Worm (Caenorhabditis elegans) whole organism, L3 larva: ENCODE results near the gene T07A9.15.

Source experiments
- ama-1 ChIP-seq: fragments of 150-350 bp; optimal IDR thresholded peaks from 2 replicates; lab custom pipeline; 2018
- egl-5 ChIP-seq: fragments of 150-350 bp; optimal IDR thresholded peaks from 2 replicates; lab custom pipeline; 2017; ENCODE audit warnings: missing biosample characterization, missing genetic modification reagents, missing genetic modification characterization, inconsistent platforms
- nhr-43 ChIP-seq: sonication (generic microtip); optimal IDR thresholded peaks from 2 replicates; lab custom pipeline; 2016; ENCODE audit warnings: mild to moderate bottlenecking, missing genetic modification characterization, missing compliant biosample characterization; ENCODE audit not compliant: poor library complexity, severe bottlenecking
- nhr-77 ChIP-seq: fragments of 150-350 bp; optimal IDR thresholded peaks from 2 replicates; lab custom pipeline; 2014; ENCODE audit warnings: missing biosample characterization, missing genetic modification characterization
- pha-4 ChIP-seq: fragments of 150-350 bp; optimal IDR thresholded peaks from 2 replicates; lab custom pipeline; 2014; ENCODE audit warnings: missing biosample characterization, missing genetic modification reagents, missing genetic modification characterization
- snpc-4 ChIP-seq: fragments of 150-350 bp; optimal IDR thresholded peaks from 2 replicates; lab custom pipeline; 2014; ENCODE audit warnings: missing biosample characterization, missing genetic modification characterization
- tbx-2 ChIP-seq: sonication (generic microtip); optimal IDR thresholded peaks from 2 replicates; lab custom pipeline; 2016; ENCODE audit warnings: mild to moderate bottlenecking, missing genetic modification characterization, missing compliant biosample characterization
- ztf-11 ChIP-seq: fragments of 150-350 bp; optimal IDR thresholded peaks from 2 replicates; lab custom pipeline; 2014; ENCODE audit warnings: missing biosample characterization, missing genetic modification characterization

- no peak for TF ChIP-seq pha-4 (tag; lab: Kevin White, UChicago)
- no peak for TF ChIP-seq nhr-43 (tag; lab: Kevin White, UChicago)
- no peak for TF ChIP-seq tbx-2
- TF ChIP-seq egl-5 (tag; lab: Kevin White, UChicago), result no peak
- TF ChIP-seq ztf-11 (tag; lab: Kevin White, UChicago), result no peak
- TF ChIP-seq nhr-77 (tag; lab: Kevin White, UChicago), result no peak
- TF ChIP-seq snpc-4 (tag; lab: Kevin White, UChicago), result no peak
- no peak for TF ChIP-seq ama-1
Measured at ce11 chrIV:386576-386975, 6.8 kb downstream of the T07A9.15 start, which contains the start of gene T07A9.14.
